Worm (Caenorhabditis elegans) whole organism, L1 larva: ENCODE results near the gene srt-63.
A peak's percentile ranks its signal among the peaks of the same experiment; 100 is the strongest.

Source experiments
- C16A3.4 ChIP-seq: fragments of 150-350 bp; optimal IDR thresholded peaks from 2 replicates; lab custom pipeline; 2014; ENCODE audit warnings: missing biosample characterization, missing genetic modification characterization
- C34B4.2 ChIP-seq: sonication (generic microtip); optimal IDR thresholded peaks from 2 replicates; lab custom pipeline; 2017; ENCODE audit warnings: mild to moderate bottlenecking, missing genetic modification characterization, missing compliant biosample characterization
- blmp-1 ChIP-seq: fragments of 150-350 bp; optimal IDR thresholded peaks from 2 replicates; lab custom pipeline; 2014; ENCODE audit warnings: missing biosample characterization, missing genetic modification characterization
- ceh-8 ChIP-seq: fragments of 200-800 bp; sonication (Bioruptor generic); optimal IDR thresholded peaks from 2 replicates; lab custom pipeline; 2018; ENCODE audit warnings: mild to moderate bottlenecking, missing genetic modification characterization, moderate library complexity, missing compliant biosample characterization
- ceh-88 ChIP-seq: fragments of 200-800 bp; sonication (Bioruptor generic); IDR thresholded peaks from 2 replicates; pipeline ENCODE4 v1.3.6; 2022; ENCODE audit warnings: missing genetic modification characterization, missing compliant biosample characterization
- dsc-1 ChIP-seq: sonication (generic microtip); optimal IDR thresholded peaks from 2 replicates; lab custom pipeline; 2016; ENCODE audit warnings: mild to moderate bottlenecking, missing genetic modification characterization, missing compliant biosample characterization
- efl-1 ChIP-seq, 4 experiments: fragments of 150-350 bp; optimal IDR thresholded peaks in 3 of 4; peaks in 1 of 4; 1 replicate in 1 of 4; 2 replicates in 3 of 4; lab custom pipeline; 2014; ENCODE audit warnings: missing biosample characterization in 2 of 4, missing genetic modification characterization in 2 of 4, missing genetic modification reagents in 2 of 4
- efl-3 ChIP-seq: fragments of 200-800 bp; sonication (Bioruptor generic); optimal IDR thresholded peaks from 2 replicates; lab custom pipeline; 2018; ENCODE audit warnings: mild to moderate bottlenecking, missing genetic modification characterization, missing compliant biosample characterization
- egl-13 ChIP-seq: sonication (generic microtip); optimal IDR thresholded peaks from 2 replicates; lab custom pipeline; 2016; ENCODE audit warnings: missing genotype, missing genetic modification reagents, missing genetic modification characterization, missing compliant biosample characterization
- elt-2 ChIP-seq: sonication (generic microtip); optimal IDR thresholded peaks from 2 replicates; lab custom pipeline; 2016; ENCODE audit warnings: missing genetic modification characterization, mild to moderate bottlenecking, inconsistent platforms, missing compliant biosample characterization, missing genetic modification reagents
- elt-3 ChIP-seq, 6 experiments: fragments of 150-350 bp in 1 of 6; sonication (generic microtip); optimal IDR thresholded peaks; 2 replicates each; lab custom pipeline; 2017 to 2018; ENCODE audit warnings: missing biosample characterization in 6 of 6, missing genetic modification characterization in 6 of 6, inconsistent platforms in 1 of 6
- ets-5 ChIP-seq: fragments of 200-800 bp; sonication (Bioruptor generic); IDR thresholded peaks from 2 replicates; pipeline ENCODE4 v1.3.6; 2022; ENCODE audit warnings: missing genetic modification characterization, missing compliant biosample characterization
- fkh-10 ChIP-seq: sonication (generic microtip); optimal IDR thresholded peaks from 2 replicates; lab custom pipeline; 2017; ENCODE audit warnings: missing biosample characterization, missing genetic modification reagents, missing genetic modification characterization
- hlh-17 ChIP-seq: fragments of 200-800 bp; sonication (Bioruptor generic); optimal IDR thresholded peaks from 2 replicates; lab custom pipeline; 2018; ENCODE audit warnings: missing genetic modification characterization, mild to moderate bottlenecking, missing compliant biosample characterization, moderate library complexity, borderline replicate concordance
- hlh-4 ChIP-seq: sonication (generic microtip); optimal IDR thresholded peaks from 2 replicates; lab custom pipeline; 2016; ENCODE audit warnings: mild to moderate bottlenecking, missing genetic modification characterization, missing compliant biosample characterization
- irx-1 ChIP-seq: sonication (generic microtip); optimal IDR thresholded peaks from 2 replicates; lab custom pipeline; 2016; ENCODE audit warnings: missing genetic modification characterization, missing compliant biosample characterization
- isw-1 ChIP-seq: fragments of 200-800 bp; sonication (Bioruptor generic); IDR thresholded peaks from 2 replicates; pipeline ENCODE4 v1.3.6; 2022; ENCODE audit warnings: missing genetic modification characterization, missing compliant biosample characterization
- lin-14 ChIP-seq: fragments of 200-800 bp; sonication (Bioruptor generic); optimal IDR thresholded peaks from 2 replicates; lab custom pipeline; 2018; ENCODE audit warnings: mild to moderate bottlenecking, missing genetic modification characterization, moderate library complexity, missing compliant biosample characterization
- lin-35 ChIP-seq, 2 experiments: fragments of 150-350 bp; optimal IDR thresholded peaks; 2 replicates each; lab custom pipeline; 2014; ENCODE audit warnings: missing biosample characterization in 2 of 2, missing genetic modification characterization in 2 of 2, missing genetic modification reagents in 2 of 2
- lir-3 ChIP-seq: sonication (generic microtip); optimal IDR thresholded peaks from 2 replicates; lab custom pipeline; 2016; ENCODE audit warnings: mild to moderate bottlenecking, missing genetic modification characterization, moderate library complexity, missing compliant biosample characterization; ENCODE audit not compliant: poor library complexity
- lsy-2 ChIP-seq, 2 experiments: fragments of 150-350 bp; optimal IDR thresholded peaks; 2 replicates each; lab custom pipeline; 2014; ENCODE audit warnings: missing biosample characterization in 2 of 2, missing genetic modification characterization in 2 of 2
- mdl-1 ChIP-seq, 2 experiments: fragments of 150-350 bp; optimal IDR thresholded peaks; 2 replicates each; lab custom pipeline; 2014 to 2017; ENCODE audit warnings: missing biosample characterization in 2 of 2, missing genetic modification characterization in 2 of 2, inconsistent platforms in 1 of 2
- mep-1 ChIP-seq: fragments of 150-350 bp; optimal IDR thresholded peaks from 2 replicates; lab custom pipeline; 2014; ENCODE audit warnings: missing biosample characterization, missing genetic modification characterization
- nhr-12 ChIP-seq: sonication (generic microtip); optimal IDR thresholded peaks from 2 replicates; lab custom pipeline; 2017; ENCODE audit warnings: missing biosample characterization, missing genetic modification characterization
- nhr-28 ChIP-seq: fragments of 150-350 bp; optimal IDR thresholded peaks from 2 replicates; lab custom pipeline; 2014; ENCODE audit warnings: missing biosample characterization, missing genetic modification characterization
- nhr-71 ChIP-seq: sonication (generic microtip); optimal IDR thresholded peaks from 2 replicates; lab custom pipeline; 2016; ENCODE audit warnings: mild to moderate bottlenecking, missing genetic modification characterization, moderate library complexity, missing compliant biosample characterization
- nhr-84 ChIP-seq: sonication (generic microtip); optimal IDR thresholded peaks from 2 replicates; lab custom pipeline; 2017; ENCODE audit warnings: missing biosample characterization, missing genetic modification characterization
- nhr-90 ChIP-seq: sonication (generic microtip); optimal IDR thresholded peaks from 2 replicates; lab custom pipeline; 2016; ENCODE audit warnings: mild to moderate bottlenecking, missing genetic modification characterization, missing compliant biosample characterization; ENCODE audit not compliant: poor library complexity
- rnt-1 ChIP-seq: sonication (generic microtip); optimal IDR thresholded peaks from 2 replicates; lab custom pipeline; 2016; ENCODE audit warnings: mild to moderate bottlenecking, missing genetic modification characterization, moderate library complexity, missing compliant biosample characterization
- skn-1 ChIP-seq: fragments of 150-350 bp; optimal IDR thresholded peaks from 2 replicates; lab custom pipeline; 2014; ENCODE audit warnings: missing biosample characterization, missing genetic modification characterization
- unc-86 ChIP-seq: sonication (generic microtip); optimal IDR thresholded peaks from 2 replicates; lab custom pipeline; 2016; ENCODE audit warnings: missing genetic modification characterization, missing compliant biosample characterization
- ztf-11 ChIP-seq, 2 experiments: sonication (generic microtip); optimal IDR thresholded peaks; 2 replicates each; lab custom pipeline; 2016 to 2017; ENCODE audit warnings: missing genetic modification characterization in 2 of 2, missing biosample characterization in 1 of 2, missing compliant biosample characterization in 1 of 2

Gene srt-63

DNA sequence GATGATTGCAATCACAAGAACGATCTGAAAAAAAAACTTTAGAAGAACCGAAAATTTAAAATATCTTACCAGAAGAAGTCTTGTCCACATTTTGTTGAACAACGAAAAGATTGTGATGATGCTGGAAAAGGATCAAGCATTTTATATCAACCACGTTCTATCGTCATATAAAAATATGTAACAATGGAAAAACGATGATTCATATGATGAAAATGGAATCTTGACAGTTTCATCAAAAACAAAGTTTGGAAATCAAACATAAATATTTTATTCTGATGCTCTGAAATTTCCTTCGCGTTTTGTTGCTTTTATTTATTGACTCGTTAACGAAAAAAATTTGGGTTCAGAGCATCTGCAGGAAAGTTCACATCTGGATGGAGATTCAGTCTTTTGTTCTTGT, 19.3 kb downstream of the srt-63 start, which contains the start of the genes K08D9.9 and str-16:
Gene K08D9.9 (minus strand): TSS at position 101 of the 400 bp plus-strand sequence.
Gene str-16 (plus strand): TSS at position 266 of the 400 bp plus-strand sequence.
- TF ChIP-seq lsy-2 (tag; optimal IDR thresholded peaks at IDR 0.05; lab: Kevin White, UChicago) (no peak), ztf-11 (tag; optimal IDR thresholded peaks at IDR 0.05; lab: Kevin White, UChicago) (no peak), lin-35 (GFP tag; optimal IDR thresholded peaks at IDR 0.05; lab: Kevin White, UChicago) (no peak), C16A3.4 (no peak), ceh-88 (GFP tag; lab: Robert Waterston, UW) (no peak), dsc-1 (no peak)
- TF ChIP-seq, all 84 proteins: peak for 0

DNA sequence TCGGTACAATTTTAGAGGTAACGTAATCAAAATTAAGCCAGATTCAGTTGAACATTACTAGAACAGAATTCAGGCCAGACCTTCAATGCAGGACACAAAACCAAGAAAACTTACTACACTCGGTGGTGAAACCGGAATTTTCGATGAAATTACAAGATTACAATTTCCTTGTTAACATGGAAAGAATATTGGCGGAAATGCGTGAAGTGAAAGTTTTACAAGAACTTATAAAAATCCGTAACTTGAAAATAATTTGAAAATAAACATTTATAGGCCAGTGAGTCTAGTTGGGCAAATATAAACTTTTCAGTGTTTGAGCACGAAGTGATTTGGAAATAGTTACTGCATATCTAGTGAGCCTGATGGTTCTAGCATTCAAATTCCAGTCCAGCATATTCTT, 21.1 kb downstream of the srt-63 start, which contains the start of gene K08D9.6:
Gene K08D9.6 (minus strand): TSS at position 101 of the 400 bp plus-strand sequence.
- TF ChIP-seq skn-1 (tag; lab: Kevin White, UChicago) (no peak), C16A3.4 (no peak), unc-86 (tag; lab: Kevin White, UChicago) (no peak), nhr-28 (tag; lab: Kevin White, UChicago) (no peak), fkh-10 (GFP tag; lab: Kevin White, UChicago) (no peak), lir-3 (no peak), lin-14 (no peak), elt-3 (tag; optimal IDR thresholded peaks at IDR 0.05; lab: Kevin White, UChicago) (no peak)

DNA sequence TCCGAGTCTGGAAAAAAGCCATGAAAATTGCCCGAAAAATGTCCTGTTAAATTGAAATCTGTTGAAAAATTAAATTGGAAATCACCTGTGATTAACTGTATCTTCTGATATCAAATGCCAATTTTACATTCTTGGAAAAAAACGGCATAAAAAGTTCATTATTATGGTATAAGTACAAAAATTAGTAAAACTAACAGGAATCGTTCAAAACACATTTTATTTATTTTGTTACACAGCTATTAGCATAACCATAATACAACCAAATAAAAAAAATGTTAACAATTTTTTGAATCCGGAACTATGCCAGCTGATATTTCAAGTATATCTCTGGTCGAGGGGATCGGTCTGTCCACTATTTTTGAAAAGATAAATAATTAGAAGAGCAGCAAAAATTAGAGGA, 25.4 kb downstream of the srt-63 start, which contains the start of gene K08D9.10:
Gene K08D9.10 (plus strand): TSS at position 301 of the 400 bp plus-strand sequence.
- TF ChIP-seq ets-5, result no peak
- no peak for TF ChIP-seq hlh-17 (GFP tag; lab: Kevin White, UChicago)
- no peak for TF ChIP-seq nhr-90
- TF ChIP-seq C34B4.2, result no peak
- TF ChIP-seq nhr-71 (tag; lab: Kevin White, UChicago), result no peak
- no peak for TF ChIP-seq hlh-4 (tag; lab: Kevin White, UChicago)
- no peak for TF ChIP-seq irx-1 (tag; lab: Kevin White, UChicago)
- TF ChIP-seq ceh-8 (GFP tag; lab: Kevin White, UChicago), result no peak
- TF ChIP-seq elt-2 (tag; lab: Kevin White, UChicago), result no peak

DNA sequence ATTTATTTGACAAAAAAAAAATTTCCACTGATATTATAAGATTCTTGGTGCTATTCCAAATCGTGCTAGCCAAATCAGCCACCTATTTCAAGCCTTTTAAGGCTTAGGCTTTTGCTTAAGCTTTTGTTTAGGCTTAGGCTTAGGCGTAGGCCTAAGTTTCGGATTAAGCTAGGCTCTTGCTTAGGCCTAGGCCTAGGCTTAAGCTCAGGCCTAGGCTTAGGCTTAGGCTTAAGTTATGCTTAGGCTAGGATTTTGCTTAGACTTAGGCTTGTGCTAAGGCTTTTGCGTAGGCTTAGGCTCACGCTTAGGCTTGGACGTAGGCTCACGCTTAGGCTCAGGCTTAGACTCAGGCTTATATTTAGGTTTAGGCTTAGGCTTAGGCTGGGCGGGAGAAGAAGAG, 25.8 kb downstream of the srt-63 start:
- TF ChIP-seq nhr-84 (no peak), ztf-11 (tag; optimal IDR thresholded peaks at IDR 0.05; lab: Kevin White, UChicago) (no peak), nhr-12 (tag; lab: Kevin White, UChicago) (no peak), efl-3 (GFP tag; lab: Kevin White, UChicago) (no peak), mep-1 (tag; lab: Kevin White, UChicago) (no peak)

- TF ChIP-seq mdl-1 (tag; optimal IDR thresholded peaks at IDR 0.05; lab: Kevin White, UChicago) (no peak), hlh-4 (tag; lab: Kevin White, UChicago) (no peak), lin-35 (GFP tag; optimal IDR thresholded peaks at IDR 0.05; lab: Kevin White, UChicago) (no peak), rnt-1 (tag; lab: Kevin White, UChicago) (no peak), isw-1 (GFP tag; lab: Robert Waterston, UW) (no peak), ceh-88 (GFP tag; lab: Robert Waterston, UW) (no peak), blmp-1 (no peak)
Measured at ce11 chrV:3227373-3227772, 28.6 kb downstream of the srt-63 start, which contains the start of gene K08D9.2. Gene K08D9.2 (plus strand): TSS chrV:3227673.

- TF ChIP-seq egl-13 (tag; lab: Kevin White, UChicago) (no peak), skn-1 (tag; lab: Kevin White, UChicago) (no peak), efl-1 (optimal IDR thresholded peaks at IDR 0.05; lab: Kevin White, UChicago) (no peak), efl-1 (GFP tag; optimal IDR thresholded peaks at IDR 0.05 in 1 of 2; lab: Kevin White, UChicago) (peak in 1 of 2 experiments; percentile 71)
Measured at ce11 chrV:3218604-3219003, 37.3 kb downstream of the srt-63 start.
